Worm (Caenorhabditis elegans): ENCODE results near the gene F14D7.12.
A peak's percentile ranks its signal among the peaks of the same experiment; 100 is the strongest.

F14D7.12 gene

ce11 chrV:14320246-14320645 is 20.4 kb downstream of the F14D7.12 start, which contains the start of gene F47B8.14 (continued):
- no peak for TF ChIP-seq zip-5 (tag; optimal IDR thresholded peaks at IDR 0.05)
- TF ChIP-seq ceh-2 (tag; optimal IDR thresholded peaks at IDR 0.05): no peak
- TF ChIP-seq sox-2 (GFP tag; IDR thresholded peaks at IDR 0.05): no peak

ce11 chrV:14320730-14321319 is 21.0 kb downstream of the F14D7.12 start:
- peak; percentile 28 for TF ChIP-seq ceh-9 (tag; optimal IDR thresholded peaks at IDR 0.05)
- peak; percentile 78 for TF ChIP-seq elt-4 (tag; optimal IDR thresholded peaks at IDR 0.05)
- TF ChIP-seq pax-1 (tag; optimal IDR thresholded peaks at IDR 0.05): no peak
- TF ChIP-seq ceh-2 (tag; optimal IDR thresholded peaks at IDR 0.05): no peak

- TF ChIP-seq sdc-2 (tag; optimal IDR thresholded peaks at IDR 0.05) (no peak), nfya-1 (tag; optimal IDR thresholded peaks at IDR 0.05) (peak; percentile 13), K09A11.1 (tag; optimal IDR thresholded peaks at IDR 0.05; ENCODE audit: insufficient read depth) (no peak), hlh-15 (tag; optimal IDR thresholded peaks at IDR 0.05) (no peak), lim-6 (tag; optimal IDR thresholded peaks at IDR 0.05) (no peak), F13H6.1 (tag; optimal IDR thresholded peaks at IDR 0.05) (no peak), mec-3 (tag; optimal IDR thresholded peaks at IDR 0.05; ENCODE audit: borderline replicate concordance) (no peak)
Observed at ce11 chrV:14322743-14323142, 22.9 kb downstream of the F14D7.12 start, which contains the start of gene F47B8.3. Gene F47B8.3, minus strand, starts transcription at chrV:14323003.

ce11 chrV:14324502-14325467 is 25.0 kb downstream of the F14D7.12 start, which contains the start of the genes F47B8.4 and F47B8.18:
Gene F47B8.4, minus strand, starts transcription at chrV:14324673.
Gene F47B8.18, minus strand, starts transcription at chrV:14325464.
- TF ChIP-seq madf-2 (tag; optimal IDR thresholded peaks at IDR 0.05): no peak
- TF ChIP-seq pag-3 (tag; optimal IDR thresholded peaks at IDR 0.05; ENCODE audit: borderline replicate concordance): peak; percentile 4
- peak; percentile 42 for TF ChIP-seq elt-4 (tag; optimal IDR thresholded peaks at IDR 0.05)
- no peak for TF ChIP-seq pax-1 (tag; optimal IDR thresholded peaks at IDR 0.05)
- no peak for TF ChIP-seq ztf-16 (tag; optimal IDR thresholded peaks at IDR 0.05)
- TF ChIP-seq lim-6 (tag; optimal IDR thresholded peaks at IDR 0.05): no peak
- TF ChIP-seq ceh-22 (tag; optimal IDR thresholded peaks at IDR 0.05): no peak

- TF ChIP-seq nhr-232 (tag; optimal IDR thresholded peaks at IDR 0.05): no peak
- no peak for TF ChIP-seq ref-2 (tag; optimal IDR thresholded peaks at IDR 0.05)
- TF ChIP-seq T23F11.4 (GFP tag; optimal IDR thresholded peaks at IDR 0.05): no peak
- no peak for TF ChIP-seq C08G9.2 (tag; optimal IDR thresholded peaks at IDR 0.05)
- no peak for TF ChIP-seq syd-9 (tag; optimal IDR thresholded peaks at IDR 0.05)
- no peak for TF ChIP-seq dve-1 (tag; optimal IDR thresholded peaks at IDR 0.05)
- no peak for TF ChIP-seq hlh-30 (tag; optimal IDR thresholded peaks at IDR 0.05; ENCODE audit: insufficient read depth)
- TF ChIP-seq ceh-30 (tag; optimal IDR thresholded peaks at IDR 0.05): no peak
- no peak for TF ChIP-seq dmd-4 (tag; optimal IDR thresholded peaks at IDR 0.05; ENCODE audit: borderline replicate concordance)
- no peak for TF ChIP-seq pha-4 (tag; optimal IDR thresholded peaks at IDR 0.05)
- TF ChIP-seq ceh-34 (tag; optimal IDR thresholded peaks at IDR 0.05): no peak
- TF ChIP-seq hlh-15 (tag; optimal IDR thresholded peaks at IDR 0.05): no peak
- no peak for TF ChIP-seq eyg-1 (tag; optimal IDR thresholded peaks at IDR 0.05)
- no peak for TF ChIP-seq elt-2 (tag; optimal IDR thresholded peaks at IDR 0.05)
- no peak for TF ChIP-seq ahr-1 (tag; optimal IDR thresholded peaks at IDR 0.05)
- TF ChIP-seq ceh-22 (tag; optimal IDR thresholded peaks at IDR 0.05): no peak
- no peak for TF ChIP-seq K09A11.1 (tag; optimal IDR thresholded peaks at IDR 0.05; ENCODE audit: insufficient read depth)
- no peak for TF ChIP-seq pag-3 (tag; optimal IDR thresholded peaks at IDR 0.05; ENCODE audit: borderline replicate concordance)
- TF ChIP-seq K02D7.2 (tag; optimal IDR thresholded peaks at IDR 0.05): no peak
- no peak for TF ChIP-seq ceh-48 (tag; optimal IDR thresholded peaks at IDR 0.05)
Observed at ce11 chrV:14327776-14328175, 28.0 kb downstream of the F14D7.12 start, which contains the start of gene F47B8.5. Gene F47B8.5, minus strand, starts transcription at chrV:14327876.

Measured in whole organism, late embryonic.